Worm (Caenorhabditis elegans): ENCODE data around the gene F55C9.15.

ce11 chrV:19260686-19261085 lies 46.1 kb downstream of the F55C9.15 start:
- no peak for TF ChIP-seq nhr-28 (tag; optimal IDR thresholded peaks at IDR 0.05)
- TF ChIP-seq ces-1 (GFP tag; optimal IDR thresholded peaks at IDR 0.05): no peak
- no peak for TF ChIP-seq nhr-76 (tag; optimal IDR thresholded peaks at IDR 0.05)
- TF ChIP-seq lin-13 (tag; optimal IDR thresholded peaks at IDR 0.05): no peak
- TF ChIP-seq unc-62 (GFP tag; optimal IDR thresholded peaks at IDR 0.05): no peak
- TF ChIP-seq nhr-12 (tag; optimal IDR thresholded peaks at IDR 0.05): no peak
